Worm (Caenorhabditis elegans) whole organism, L3 larva: ENCODE measurements around the gene nhr-10.

ENCODE experiments used
- R02D3.7 ChIP-seq: fragments of 150-350 bp; optimal IDR thresholded peaks from 2 replicates; lab custom pipeline; 2014; ENCODE audit warnings: missing biosample characterization, missing genetic modification characterization
- ZK546.5 ChIP-seq: sonication (generic microtip); optimal IDR thresholded peaks from 2 replicates; lab custom pipeline; 2017; ENCODE audit warnings: missing biosample characterization, missing genetic modification characterization
- aly-2 ChIP-seq: fragments of 150-350 bp; optimal IDR thresholded peaks from 2 replicates; lab custom pipeline; 2014; ENCODE audit warnings: missing biosample characterization, missing genetic modification characterization
- ama-1 ChIP-seq: fragments of 150-350 bp; optimal IDR thresholded peaks from 2 replicates; lab custom pipeline; 2018
- ceh-16 ChIP-seq: sonication (generic microtip); optimal IDR thresholded peaks from 2 replicates; lab custom pipeline; 2017; ENCODE audit warnings: missing biosample characterization, missing genetic modification characterization
- ceh-28 ChIP-seq: fragments of 150-350 bp; optimal IDR thresholded peaks from 2 replicates; lab custom pipeline; 2014; ENCODE audit warnings: missing biosample characterization, missing genetic modification reagents, missing genetic modification characterization
- ceh-82 ChIP-seq: fragments of 150-350 bp; optimal IDR thresholded peaks from 2 replicates; lab custom pipeline; 2014; ENCODE audit warnings: missing biosample characterization, missing genetic modification characterization
- ceh-9 ChIP-seq: sonication (generic microtip); optimal IDR thresholded peaks from 2 replicates; lab custom pipeline; 2018; ENCODE audit warnings: missing biosample characterization, missing genetic modification characterization
- daf-12 ChIP-seq: fragments of 150-350 bp; optimal IDR thresholded peaks from 2 replicates; lab custom pipeline; 2014; ENCODE audit warnings: missing biosample characterization, missing genetic modification reagents, missing genetic modification characterization
- egl-27 ChIP-seq: sonication (generic microtip); optimal IDR thresholded peaks from 4 replicates; lab custom pipeline; 2017; ENCODE audit warnings: missing biosample characterization, missing genetic modification reagents, missing genetic modification characterization
- egl-5 ChIP-seq: fragments of 150-350 bp; optimal IDR thresholded peaks from 2 replicates; lab custom pipeline; 2017; ENCODE audit warnings: missing biosample characterization, missing genetic modification reagents, missing genetic modification characterization, inconsistent platforms
- elt-1 ChIP-seq: fragments of 150-350 bp; optimal IDR thresholded peaks from 2 replicates; lab custom pipeline; 2014; ENCODE audit warnings: missing biosample characterization, missing genetic modification characterization
- elt-2 ChIP-seq: sonication (generic microtip); optimal IDR thresholded peaks from 2 replicates; lab custom pipeline; 2016; ENCODE audit warnings: missing genetic modification reagents, mild to moderate bottlenecking, missing genetic modification characterization, missing compliant biosample characterization
- elt-3 ChIP-seq, 3 experiments: fragments of 150-350 bp in 1 of 3; sonication (generic microtip) in 2 of 3; optimal IDR thresholded peaks; 2 replicates in 2 of 3; 4 replicates in 1 of 3; lab custom pipeline; 2014 to 2017; ENCODE audit warnings: missing biosample characterization in 3 of 3, missing genetic modification characterization in 3 of 3
- eor-1 ChIP-seq, 2 experiments: fragments of 150-350 bp; optimal IDR thresholded peaks; 2 replicates each; lab custom pipeline; 2014 to 2018; ENCODE audit warnings: missing biosample characterization in 2 of 2, missing genetic modification characterization in 2 of 2
- fkh-10 ChIP-seq: sonication (generic microtip); optimal IDR thresholded peaks from 2 replicates; lab custom pipeline; 2017; ENCODE audit warnings: missing biosample characterization, missing genetic modification reagents, missing genetic modification characterization
- fkh-2 ChIP-seq: fragments of 150-350 bp; optimal IDR thresholded peaks from 2 replicates; lab custom pipeline; 2014; ENCODE audit warnings: missing biosample characterization, missing genetic modification reagents, missing genetic modification characterization
- fos-1 ChIP-seq: fragments of 150-350 bp; optimal IDR thresholded peaks from 2 replicates; lab custom pipeline; 2014; ENCODE audit warnings: missing biosample characterization, missing genetic modification characterization
- hmg-11 ChIP-seq: sonication (generic microtip); optimal IDR thresholded peaks from 2 replicates; lab custom pipeline; 2016; ENCODE audit warnings: missing genetic modification characterization, missing compliant biosample characterization
- jun-1 ChIP-seq: fragments of 150-350 bp; optimal IDR thresholded peaks from 2 replicates; lab custom pipeline; 2014; ENCODE audit warnings: missing biosample characterization, missing genetic modification reagents, missing genetic modification characterization
- lin-15B ChIP-seq: fragments of 150-350 bp; optimal IDR thresholded peaks from 2 replicates; lab custom pipeline; 2014; ENCODE audit warnings: missing biosample characterization, missing genetic modification characterization
- lin-39 ChIP-seq: fragments of 150-350 bp; optimal IDR thresholded peaks from 2 replicates; lab custom pipeline; 2018; ENCODE audit warnings: missing biosample characterization, missing genetic modification reagents, missing genetic modification characterization
- lsy-12 ChIP-seq: sonication (generic microtip); optimal IDR thresholded peaks from 2 replicates; lab custom pipeline; 2016; ENCODE audit warnings: mild to moderate bottlenecking, missing genetic modification characterization, missing compliant biosample characterization
- mdl-1 ChIP-seq: fragments of 150-350 bp; optimal IDR thresholded peaks from 2 replicates; lab custom pipeline; 2014; ENCODE audit warnings: missing biosample characterization, missing genetic modification characterization
- mml-1 ChIP-seq: fragments of 150-350 bp; sonication (generic microtip); optimal IDR thresholded peaks from 3 replicates; lab custom pipeline; 2014; ENCODE audit warnings: missing biosample characterization, missing genetic modification characterization
- nfya-1 ChIP-seq: sonication (generic microtip); optimal IDR thresholded peaks from 2 replicates; lab custom pipeline; 2017; ENCODE audit warnings: missing genetic modification characterization, mild to moderate bottlenecking, missing compliant biosample characterization, antibody characterized with exemption, moderate library complexity; ENCODE audit not compliant: insufficient read depth
- nhr-11 ChIP-seq: fragments of 150-350 bp; optimal IDR thresholded peaks from 2 replicates; lab custom pipeline; 2014; ENCODE audit warnings: missing biosample characterization, missing genetic modification characterization
- nhr-12 ChIP-seq: fragments of 150-350 bp; optimal IDR thresholded peaks from 2 replicates; lab custom pipeline; 2014; ENCODE audit warnings: missing biosample characterization, missing genetic modification characterization
- nhr-23 ChIP-seq: fragments of 150-350 bp; optimal IDR thresholded peaks from 2 replicates; lab custom pipeline; 2014; ENCODE audit warnings: missing biosample characterization, missing genetic modification reagents, missing genetic modification characterization
- nhr-237 ChIP-seq: fragments of 150-350 bp; optimal IDR thresholded peaks from 2 replicates; lab custom pipeline; 2014; ENCODE audit warnings: missing biosample characterization, missing genetic modification characterization
- nhr-25 ChIP-seq: sonication (generic microtip); optimal IDR thresholded peaks from 2 replicates; lab custom pipeline; 2017; ENCODE audit warnings: missing biosample characterization, missing genetic modification characterization
- nhr-28 ChIP-seq: fragments of 150-350 bp; optimal IDR thresholded peaks from 2 replicates; lab custom pipeline; 2014; ENCODE audit warnings: missing biosample characterization, missing genetic modification characterization
- nhr-43 ChIP-seq: sonication (generic microtip); optimal IDR thresholded peaks from 2 replicates; lab custom pipeline; 2016; ENCODE audit warnings: mild to moderate bottlenecking, missing genetic modification characterization, missing compliant biosample characterization; ENCODE audit not compliant: poor library complexity, severe bottlenecking
- nhr-67 ChIP-seq: fragments of 150-350 bp; optimal IDR thresholded peaks from 2 replicates; lab custom pipeline; 2014; ENCODE audit warnings: missing biosample characterization, missing genetic modification characterization
- nhr-76 ChIP-seq: fragments of 150-350 bp; sonication (generic microtip); optimal IDR thresholded peaks from 5 replicates; lab custom pipeline; 2014; ENCODE audit warnings: missing biosample characterization, missing genetic modification characterization
- nhr-77 ChIP-seq: fragments of 150-350 bp; optimal IDR thresholded peaks from 2 replicates; lab custom pipeline; 2014; ENCODE audit warnings: missing biosample characterization, missing genetic modification characterization
- pha-4 ChIP-seq: fragments of 150-350 bp; optimal IDR thresholded peaks from 2 replicates; lab custom pipeline; 2014; ENCODE audit warnings: missing biosample characterization, missing genetic modification reagents, missing genetic modification characterization
- pqm-1 ChIP-seq: fragments of 150-350 bp; optimal IDR thresholded peaks from 2 replicates; lab custom pipeline; 2017; ENCODE audit warnings: missing biosample characterization, missing genetic modification characterization, inconsistent platforms
- sea-2 ChIP-seq: fragments of 150-350 bp; sonication (generic microtip); optimal IDR thresholded peaks from 4 replicates; lab custom pipeline; 2014; ENCODE audit warnings: missing biosample characterization, missing genetic modification reagents, missing genetic modification characterization
- skn-1 ChIP-seq: fragments of 150-350 bp; optimal IDR thresholded peaks from 2 replicates; lab custom pipeline; 2014; ENCODE audit warnings: missing biosample characterization, missing genetic modification characterization
- snpc-4 ChIP-seq: fragments of 150-350 bp; optimal IDR thresholded peaks from 2 replicates; lab custom pipeline; 2014; ENCODE audit warnings: missing biosample characterization, missing genetic modification characterization
- tbx-2 ChIP-seq: sonication (generic microtip); optimal IDR thresholded peaks from 2 replicates; lab custom pipeline; 2016; ENCODE audit warnings: mild to moderate bottlenecking, missing genetic modification characterization, missing compliant biosample characterization
- unc-39 ChIP-seq: sonication (generic microtip); optimal IDR thresholded peaks from 4 replicates; lab custom pipeline; 2017; ENCODE audit warnings: missing biosample characterization, missing genetic modification characterization
- unc-62 ChIP-seq: fragments of 150-350 bp; sonication (generic microtip); optimal IDR thresholded peaks from 4 replicates; lab custom pipeline; 2014; ENCODE audit warnings: missing biosample characterization, missing genetic modification reagents, missing genetic modification characterization
- zag-1 ChIP-seq: fragments of 150-350 bp; optimal IDR thresholded peaks from 2 replicates; lab custom pipeline; 2014; ENCODE audit warnings: missing biosample characterization, missing genetic modification characterization
- ztf-11 ChIP-seq: fragments of 150-350 bp; optimal IDR thresholded peaks from 2 replicates; lab custom pipeline; 2014; ENCODE audit warnings: missing biosample characterization, missing genetic modification characterization
- ztf-4 ChIP-seq: fragments of 150-350 bp; optimal IDR thresholded peaks from 2 replicates; lab custom pipeline; 2014; ENCODE audit warnings: missing biosample characterization, missing genetic modification characterization

nhr-10 gene

DNA sequence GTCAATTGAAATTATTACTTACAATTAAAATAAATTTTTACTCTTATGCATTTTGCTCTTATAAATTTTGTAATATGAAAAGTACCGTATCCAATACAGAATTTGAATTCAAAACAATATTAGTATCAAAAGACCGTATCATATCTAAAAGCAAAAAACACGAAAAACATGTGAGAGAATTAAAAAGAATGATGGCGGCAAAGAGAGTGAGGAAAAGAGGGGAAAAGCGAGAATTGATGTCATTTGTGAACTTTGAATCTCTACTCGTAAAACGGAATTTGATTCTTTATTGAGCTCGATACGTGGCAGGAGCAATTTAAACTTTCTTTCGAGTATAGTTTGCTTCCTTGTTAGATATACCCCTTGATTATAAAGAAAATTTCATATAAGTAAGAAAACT is 39.3 kb upstream of the nhr-10 start:
- TF ChIP-seq jun-1 (tag; lab: Kevin White, UChicago) (peak; percentile 16), elt-2 (tag; lab: Kevin White, UChicago) (peak; percentile 30), ceh-16 (tag; lab: Kevin White, UChicago) (no peak)

DNA sequence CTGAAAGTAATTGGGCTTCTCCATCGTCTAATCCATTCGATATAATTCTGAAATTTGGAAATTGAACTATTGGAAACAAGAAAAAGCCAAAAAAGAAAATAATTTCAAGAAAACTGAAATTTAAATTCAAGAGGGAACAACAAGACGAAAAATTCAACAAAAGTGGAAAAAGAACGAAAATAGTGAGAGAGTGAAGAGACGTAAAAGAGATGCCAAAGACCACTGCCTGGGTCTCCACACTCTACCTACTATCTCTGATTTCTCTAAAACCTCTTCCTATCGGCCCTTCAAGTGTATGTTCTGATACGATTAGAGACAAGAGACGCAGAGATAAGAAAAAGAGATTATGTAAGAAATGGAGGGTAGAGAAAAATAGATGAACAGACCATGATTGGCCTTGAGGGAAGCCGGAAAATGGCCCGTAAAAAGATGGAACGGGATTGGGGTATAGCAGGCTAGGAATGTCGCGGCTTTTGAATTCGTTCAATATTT is 38.6 kb upstream of the nhr-10 start, which contains the start of gene ogt-1:
TSS of gene ogt-1 (minus strand) at position 51 of the 492 bp plus-strand sequence.
- TF ChIP-seq nhr-25 (tag; lab: Kevin White, UChicago) (peak; percentile 96), tbx-2 (tag; lab: Kevin White, UChicago) (peak; percentile 61), elt-2 (tag; lab: Kevin White, UChicago) (peak; percentile 62), unc-62 (peak; percentile 32), nhr-77 (tag; lab: Kevin White, UChicago) (peak; percentile 43), elt-3 (tag; optimal IDR thresholded peaks at IDR 0.05; lab: Kevin White, UChicago) (no peak), nhr-67 (tag; lab: Kevin White, UChicago) (no peak), nhr-12 (no peak), ZK546.5 (tag; lab: Kevin White, UChicago) (no peak), ama-1 (lab: Kevin White, UChicago) (peak; percentile 80), snpc-4 (peak; percentile 57), hmg-11 (tag; lab: Kevin White, UChicago) (peak; percentile 86), ceh-28 (tag; lab: Kevin White, UChicago) (peak; percentile 87), nhr-76 (tag; lab: Kevin White, UChicago) (no peak), nhr-43 (peak; percentile 84), R02D3.7 (peak; percentile 59), skn-1 (peak; percentile 63), fos-1 (peak; percentile 70), zag-1 (no peak), nhr-237 (no peak), elt-1 (tag; lab: Kevin White, UChicago) (peak; percentile 64), pha-4 (tag; lab: Kevin White, UChicago) (peak; percentile 94), pqm-1 (tag; lab: Kevin White, UChicago) (peak; percentile 77), jun-1 (tag; lab: Kevin White, UChicago) (peak; percentile 89), ztf-4 (peak; percentile 52), eor-1 (tag; optimal IDR thresholded peaks at IDR 0.05; lab: Kevin White, UChicago) (peak in 1 of 2 experiments; percentile 45), daf-12 (tag; lab: Kevin White, UChicago) (no peak), nfya-1 (peak; percentile 94), lin-15B (tag; lab: Kevin White, UChicago) (peak; percentile 72), nhr-28 (tag; lab: Kevin White, UChicago) (no peak), nhr-23 (tag; lab: Kevin White, UChicago) (peak; percentile 93), ceh-16 (tag; lab: Kevin White, UChicago) (no peak), lsy-12 (peak; percentile 58), nhr-11 (tag; lab: Kevin White, UChicago) (peak; percentile 6), fkh-2 (no peak), lin-39 (tag; lab: Kevin White, UChicago) (no peak), ztf-11 (tag; lab: Kevin White, UChicago) (no peak), aly-2 (no peak), unc-39 (tag; lab: Kevin White, UChicago) (no peak), egl-27 (peak; percentile 83), ceh-82 (tag; lab: Kevin White, UChicago) (no peak), sea-2 (GFP tag; lab: Kevin White, UChicago) (no peak), mml-1 (no peak), mdl-1 (tag; lab: Kevin White, UChicago) (peak; percentile 66), egl-5 (tag; lab: Kevin White, UChicago) (peak; percentile 86), ceh-9 (tag; lab: Kevin White, UChicago) (no peak), fkh-10 (GFP tag; lab: Kevin White, UChicago) (peak; percentile 39)
